Worm (Caenorhabditis elegans) whole organism, early embryonic: ENCODE results near the gene agt-2.

Experiments
- B0310.2 ChIP-seq: sonication (generic microtip); optimal IDR thresholded peaks from 2 replicates; lab custom pipeline; 2016; ENCODE audit warnings: mild to moderate bottlenecking, missing genetic modification characterization, missing compliant biosample characterization
- F13C5.2 ChIP-seq: sonication (generic microtip); optimal IDR thresholded peaks from 2 replicates; lab custom pipeline; 2017; ENCODE audit warnings: mild to moderate bottlenecking, missing genetic modification characterization, inconsistent platforms, missing compliant biosample characterization
- aly-1 ChIP-seq: sonication (generic microtip); optimal IDR thresholded peaks from 2 replicates; lab custom pipeline; 2016; ENCODE audit warnings: missing genetic modification characterization, missing compliant biosample characterization
- ama-1 ChIP-seq: fragments of 150-350 bp; optimal IDR thresholded peaks from 2 replicates; lab custom pipeline; 2014
- ceh-36 ChIP-seq: sonication (generic microtip); optimal IDR thresholded peaks from 2 replicates; lab custom pipeline; 2016; ENCODE audit warnings: missing genetic modification characterization, inconsistent platforms, missing compliant biosample characterization
- ets-7 ChIP-seq: sonication (generic microtip); optimal IDR thresholded peaks from 2 replicates; lab custom pipeline; 2016; ENCODE audit warnings: missing genotype, missing genetic modification characterization, missing compliant biosample characterization
- flt-1 ChIP-seq: fragments of 200-800 bp; sonication (Bioruptor generic); IDR thresholded peaks from 2 replicates; pipeline ENCODE4 v1.3.6; 2022; ENCODE audit warnings: missing genetic modification characterization, missing compliant biosample characterization
- hmbx-1 ChIP-seq: sonication (generic microtip); optimal IDR thresholded peaks from 2 replicates; lab custom pipeline; 2016; ENCODE audit warnings: mild to moderate bottlenecking, missing genetic modification characterization, missing compliant biosample characterization
- pes-1 ChIP-seq: fragments of 200-800 bp; sonication (Bioruptor generic); IDR thresholded peaks from 2 replicates; pipeline ENCODE4 v1.3.6; 2022; ENCODE audit warnings: missing genetic modification reagents, missing genetic modification characterization, missing compliant biosample characterization
- tbx-11 ChIP-seq: fragments of 200-800 bp; sonication (Bioruptor generic); IDR thresholded peaks from 2 replicates; pipeline ENCODE4 v1.3.6; 2022; ENCODE audit warnings: missing genetic modification characterization, missing compliant biosample characterization
- tra-4 ChIP-seq: sonication (generic microtip); optimal IDR thresholded peaks from 2 replicates; lab custom pipeline; 2017; ENCODE audit warnings: missing genetic modification characterization, missing compliant biosample characterization

- no peak for TF ChIP-seq ama-1 (lab: Kevin White, UChicago)
- TF ChIP-seq flt-1 (GFP tag; lab: Robert Waterston, UW), result no peak
- no peak for TF ChIP-seq tra-4 (tag; lab: Kevin White, UChicago)
- no peak for TF ChIP-seq ets-7 (tag; lab: Kevin White, UChicago)
- TF ChIP-seq aly-1 (tag; lab: Kevin White, UChicago), result no peak
- TF ChIP-seq pes-1, result no peak
- no peak for TF ChIP-seq F13C5.2 (tag; lab: Kevin White, UChicago)
- TF ChIP-seq tbx-11 (GFP tag; lab: Robert Waterston, UW), result no peak
- TF ChIP-seq hmbx-1, result no peak
- TF ChIP-seq ceh-36 (tag; lab: Kevin White, UChicago), result no peak
- no peak for TF ChIP-seq B0310.2 (tag; lab: Kevin White, UChicago)
These were observed 46.7 kb downstream of the agt-2 start for ce11 chrII:5326891-5327290.
